Fruit fly (Drosophila melanogaster) S2 (cell line): ENCODE results near the gene Cpr67B.

Experiments
- CG8478 ChIP-seq: fragments of >200 bp; optimal IDR thresholded peaks from 2 replicates; lab custom pipeline; 2018
- CTCF ChIP-seq, 2 experiments: fragments of >200 bp; optimal IDR thresholded peaks; 2 replicates each; lab custom pipeline; 2018

DNA sequence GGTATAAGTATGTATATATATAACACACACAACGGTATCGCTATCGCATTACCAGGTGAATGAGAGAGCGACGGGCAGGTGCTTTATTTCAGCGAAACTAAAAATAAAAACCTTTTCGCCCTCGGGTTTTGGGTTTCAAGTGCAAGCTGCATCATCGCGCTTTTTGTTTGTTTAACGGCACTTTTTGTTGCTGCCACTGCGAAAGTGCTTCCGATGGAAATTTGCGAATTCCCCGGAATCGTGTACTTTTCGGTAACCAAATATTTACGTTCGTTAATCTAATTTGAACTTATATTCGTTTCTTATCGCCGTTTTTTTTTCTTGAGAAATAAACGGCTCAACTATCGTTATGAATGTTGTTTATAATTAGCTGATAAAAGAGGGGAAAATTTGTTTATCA lies 8.6 kb upstream of the Cpr67B start:
- no peak for TF ChIP-seq CTCF (optimal IDR thresholded peaks at IDR 0.05; lab: Kevin White, UChicago)
- no peak for TF ChIP-seq CG8478 (lab: Kevin White, UChicago)
